Worm (Caenorhabditis elegans) whole organism, L3 larva: ENCODE results near the gene B0244.9.

ENCODE experiments used
- ZK546.5 ChIP-seq: sonication (generic microtip); optimal IDR thresholded peaks from 2 replicates; lab custom pipeline; 2017; ENCODE audit warnings: missing biosample characterization, missing genetic modification characterization
- ama-1 ChIP-seq: fragments of 150-350 bp; optimal IDR thresholded peaks from 2 replicates; lab custom pipeline; 2018
- ceh-28 ChIP-seq: fragments of 150-350 bp; optimal IDR thresholded peaks from 2 replicates; lab custom pipeline; 2014; ENCODE audit warnings: missing biosample characterization, missing genetic modification reagents, missing genetic modification characterization
- ceh-82 ChIP-seq: fragments of 150-350 bp; optimal IDR thresholded peaks from 2 replicates; lab custom pipeline; 2014; ENCODE audit warnings: missing biosample characterization, missing genetic modification characterization
- ceh-9 ChIP-seq: sonication (generic microtip); optimal IDR thresholded peaks from 2 replicates; lab custom pipeline; 2018; ENCODE audit warnings: missing biosample characterization, missing genetic modification characterization
- daf-12 ChIP-seq: fragments of 150-350 bp; optimal IDR thresholded peaks from 2 replicates; lab custom pipeline; 2014; ENCODE audit warnings: missing biosample characterization, missing genetic modification reagents, missing genetic modification characterization
- egl-27 ChIP-seq: sonication (generic microtip); optimal IDR thresholded peaks from 4 replicates; lab custom pipeline; 2017; ENCODE audit warnings: missing biosample characterization, missing genetic modification reagents, missing genetic modification characterization
- egl-5 ChIP-seq: fragments of 150-350 bp; optimal IDR thresholded peaks from 2 replicates; lab custom pipeline; 2017; ENCODE audit warnings: missing biosample characterization, missing genetic modification reagents, missing genetic modification characterization, inconsistent platforms
- elt-1 ChIP-seq: fragments of 150-350 bp; optimal IDR thresholded peaks from 2 replicates; lab custom pipeline; 2014; ENCODE audit warnings: missing biosample characterization, missing genetic modification characterization
- elt-2 ChIP-seq: sonication (generic microtip); optimal IDR thresholded peaks from 2 replicates; lab custom pipeline; 2016; ENCODE audit warnings: missing genetic modification reagents, mild to moderate bottlenecking, missing genetic modification characterization, missing compliant biosample characterization
- elt-3 ChIP-seq, 3 experiments: fragments of 150-350 bp in 1 of 3; sonication (generic microtip) in 2 of 3; optimal IDR thresholded peaks; 2 replicates in 2 of 3; 4 replicates in 1 of 3; lab custom pipeline; 2014 to 2017; ENCODE audit warnings: missing biosample characterization in 3 of 3, missing genetic modification characterization in 3 of 3
- eor-1 ChIP-seq, 2 experiments: fragments of 150-350 bp; optimal IDR thresholded peaks; 2 replicates each; lab custom pipeline; 2014 to 2018; ENCODE audit warnings: missing biosample characterization in 2 of 2, missing genetic modification characterization in 2 of 2
- fkh-10 ChIP-seq: sonication (generic microtip); optimal IDR thresholded peaks from 2 replicates; lab custom pipeline; 2017; ENCODE audit warnings: missing biosample characterization, missing genetic modification reagents, missing genetic modification characterization
- fkh-2 ChIP-seq: fragments of 150-350 bp; optimal IDR thresholded peaks from 2 replicates; lab custom pipeline; 2014; ENCODE audit warnings: missing biosample characterization, missing genetic modification reagents, missing genetic modification characterization
- fos-1 ChIP-seq: fragments of 150-350 bp; optimal IDR thresholded peaks from 2 replicates; lab custom pipeline; 2014; ENCODE audit warnings: missing biosample characterization, missing genetic modification characterization
- hmg-11 ChIP-seq: sonication (generic microtip); optimal IDR thresholded peaks from 2 replicates; lab custom pipeline; 2016; ENCODE audit warnings: missing genetic modification characterization, missing compliant biosample characterization
- lin-15B ChIP-seq: fragments of 150-350 bp; optimal IDR thresholded peaks from 2 replicates; lab custom pipeline; 2014; ENCODE audit warnings: missing biosample characterization, missing genetic modification characterization
- lin-39 ChIP-seq: fragments of 150-350 bp; optimal IDR thresholded peaks from 2 replicates; lab custom pipeline; 2018; ENCODE audit warnings: missing biosample characterization, missing genetic modification reagents, missing genetic modification characterization
- lsy-12 ChIP-seq: sonication (generic microtip); optimal IDR thresholded peaks from 2 replicates; lab custom pipeline; 2016; ENCODE audit warnings: mild to moderate bottlenecking, missing genetic modification characterization, missing compliant biosample characterization
- mdl-1 ChIP-seq: fragments of 150-350 bp; optimal IDR thresholded peaks from 2 replicates; lab custom pipeline; 2014; ENCODE audit warnings: missing biosample characterization, missing genetic modification characterization
- mml-1 ChIP-seq: fragments of 150-350 bp; sonication (generic microtip); optimal IDR thresholded peaks from 3 replicates; lab custom pipeline; 2014; ENCODE audit warnings: missing biosample characterization, missing genetic modification characterization
- nfya-1 ChIP-seq: sonication (generic microtip); optimal IDR thresholded peaks from 2 replicates; lab custom pipeline; 2017; ENCODE audit warnings: missing genetic modification characterization, mild to moderate bottlenecking, missing compliant biosample characterization, antibody characterized with exemption, moderate library complexity; ENCODE audit not compliant: insufficient read depth
- nhr-11 ChIP-seq: fragments of 150-350 bp; optimal IDR thresholded peaks from 2 replicates; lab custom pipeline; 2014; ENCODE audit warnings: missing biosample characterization, missing genetic modification characterization
- nhr-12 ChIP-seq: fragments of 150-350 bp; optimal IDR thresholded peaks from 2 replicates; lab custom pipeline; 2014; ENCODE audit warnings: missing biosample characterization, missing genetic modification characterization
- nhr-237 ChIP-seq: fragments of 150-350 bp; optimal IDR thresholded peaks from 2 replicates; lab custom pipeline; 2014; ENCODE audit warnings: missing biosample characterization, missing genetic modification characterization
- nhr-28 ChIP-seq: fragments of 150-350 bp; optimal IDR thresholded peaks from 2 replicates; lab custom pipeline; 2014; ENCODE audit warnings: missing biosample characterization, missing genetic modification characterization
- nhr-43 ChIP-seq: sonication (generic microtip); optimal IDR thresholded peaks from 2 replicates; lab custom pipeline; 2016; ENCODE audit warnings: mild to moderate bottlenecking, missing genetic modification characterization, missing compliant biosample characterization; ENCODE audit not compliant: poor library complexity, severe bottlenecking
- nhr-67 ChIP-seq: fragments of 150-350 bp; optimal IDR thresholded peaks from 2 replicates; lab custom pipeline; 2014; ENCODE audit warnings: missing biosample characterization, missing genetic modification characterization
- nhr-77 ChIP-seq: fragments of 150-350 bp; optimal IDR thresholded peaks from 2 replicates; lab custom pipeline; 2014; ENCODE audit warnings: missing biosample characterization, missing genetic modification characterization
- sea-2 ChIP-seq: fragments of 150-350 bp; sonication (generic microtip); optimal IDR thresholded peaks from 4 replicates; lab custom pipeline; 2014; ENCODE audit warnings: missing biosample characterization, missing genetic modification reagents, missing genetic modification characterization
- ztf-11 ChIP-seq: fragments of 150-350 bp; optimal IDR thresholded peaks from 2 replicates; lab custom pipeline; 2014; ENCODE audit warnings: missing biosample characterization, missing genetic modification characterization

Gene B0244.9

ce11 chrIII:5758519-5759099 lies 27.8 kb upstream of the B0244.9 start (continued):
- no peak for TF ChIP-seq mml-1
- no peak for TF ChIP-seq eor-1 (tag; optimal IDR thresholded peaks at IDR 0.05; lab: Kevin White, UChicago)
- TF ChIP-seq nhr-67 (tag; lab: Kevin White, UChicago): no peak
- TF ChIP-seq ztf-11 (tag; lab: Kevin White, UChicago): no peak
- TF ChIP-seq ZK546.5: no peak
- TF ChIP-seq ceh-28 (tag; lab: Kevin White, UChicago): peak; percentile 19
- peak; percentile 96 for TF ChIP-seq fkh-10 (GFP tag; lab: Kevin White, UChicago)
- no peak for TF ChIP-seq nhr-12
- TF ChIP-seq daf-12 (tag; lab: Kevin White, UChicago): no peak
- peak; percentile 71 for TF ChIP-seq ama-1
- peak; percentile 19 for TF ChIP-seq lin-15B (tag; lab: Kevin White, UChicago)
- no peak for TF ChIP-seq hmg-11 (tag; lab: Kevin White, UChicago)
- TF ChIP-seq elt-3 (tag; optimal IDR thresholded peaks at IDR 0.05; lab: Kevin White, UChicago): no peak
- no peak for TF ChIP-seq mdl-1
- no peak for TF ChIP-seq nhr-28 (tag; lab: Kevin White, UChicago)
- no peak for TF ChIP-seq nhr-43
- peak; percentile 71 for TF ChIP-seq nhr-11
- no peak for TF ChIP-seq elt-2 (tag; lab: Kevin White, UChicago)

- TF ChIP-seq nfya-1: peak; percentile 48
- peak; percentile 2 for TF ChIP-seq fkh-10 (GFP tag; lab: Kevin White, UChicago)
- no peak for TF ChIP-seq ceh-9 (tag; lab: Kevin White, UChicago)
Observed at ce11 chrIII:5757492-5758045, 26.7 kb upstream of the B0244.9 start.

ce11 chrIII:5755204-5755603 lies 24.4 kb upstream of the B0244.9 start, which contains the start of gene ida-1:
Gene ida-1, plus strand, starts transcription at chrIII:5755539.
- TF ChIP-seq ceh-82 (tag; lab: Kevin White, UChicago) (peak; percentile 25), nhr-28 (tag; lab: Kevin White, UChicago) (no peak), egl-27 (tag; lab: Kevin White, UChicago) (no peak), ama-1 (peak; percentile 21), daf-12 (tag; lab: Kevin White, UChicago) (no peak), ceh-28 (tag; lab: Kevin White, UChicago) (peak; percentile 70), lin-39 (peak; percentile 29), hmg-11 (tag; lab: Kevin White, UChicago) (peak; percentile 21), fkh-10 (GFP tag; lab: Kevin White, UChicago) (peak; percentile 65), nhr-67 (tag; lab: Kevin White, UChicago) (no peak), nfya-1 (peak; percentile 80), mml-1 (no peak)

- TF ChIP-seq nhr-28 (tag; lab: Kevin White, UChicago) (no peak), elt-1 (no peak), nhr-237 (tag; lab: Kevin White, UChicago) (no peak), sea-2 (no peak), egl-5 (tag; lab: Kevin White, UChicago) (no peak), ZK546.5 (no peak), ceh-9 (tag; lab: Kevin White, UChicago) (no peak)
- TF ChIP-seq, all 47 proteins: peak for 0
Observed at ce11 chrIII:5750503-5750902, 19.7 kb upstream of the B0244.9 start.

- TF ChIP-seq ceh-28 (tag; lab: Kevin White, UChicago): no peak
- no peak for TF ChIP-seq egl-5 (tag; lab: Kevin White, UChicago)
- no peak for TF ChIP-seq lsy-12 (tag; lab: Kevin White, UChicago)
- TF ChIP-seq nhr-77: no peak
Observed at ce11 chrIII:5748360-5748759, 17.5 kb upstream of the B0244.9 start.

ce11 chrIII:5747185-5747584 lies 16.4 kb upstream of the B0244.9 start, which contains the start of gene B0244.4:
Gene B0244.4, plus strand, starts transcription at chrIII:5747485.
- TF ChIP-seq egl-27 (tag; lab: Kevin White, UChicago) (no peak), fkh-2 (tag; lab: Kevin White, UChicago) (no peak), nhr-12 (no peak), fos-1 (tag; lab: Kevin White, UChicago) (no peak), elt-1 (no peak), hmg-11 (tag; lab: Kevin White, UChicago) (no peak), elt-3 (tag; optimal IDR thresholded peaks at IDR 0.05; lab: Kevin White, UChicago) (no peak), ceh-82 (tag; lab: Kevin White, UChicago) (no peak)
